Worm (Caenorhabditis elegans) whole organism, young adult: ENCODE data around the gene nlp-9.

Source experiments
- B0035.1 ChIP-seq: sonication (generic microtip); optimal IDR thresholded peaks from 2 replicates; lab custom pipeline; 2016; ENCODE audit warnings: missing genetic modification characterization, mild to moderate bottlenecking, missing compliant biosample characterization, missing genotype, missing genetic modification reagents
- B0336.3 ChIP-seq: fragments of 200-800 bp; sonication (Bioruptor generic); IDR thresholded peaks from 2 replicates; pipeline ENCODE4 v1.3.6; 2022; ENCODE audit warnings: missing genetic modification characterization, missing compliant biosample characterization
- C06A6.2 ChIP-seq: fragments of 200-800 bp; sonication (Bioruptor generic); conservative IDR thresholded peaks from 2 replicates; pipeline ENCODE4 v1.3.6; 2022; ENCODE audit warnings: missing genetic modification characterization, missing compliant biosample characterization
- F22D6.2 ChIP-seq: sonication (generic microtip); optimal IDR thresholded peaks from 2 replicates; lab custom pipeline; 2016; ENCODE audit warnings: mild to moderate bottlenecking, missing genetic modification characterization, missing compliant biosample characterization
- F57C9.4 ChIP-seq: sonication (generic microtip); optimal IDR thresholded peaks from 2 replicates; lab custom pipeline; 2017; ENCODE audit warnings: mild to moderate bottlenecking, missing genetic modification characterization, missing compliant biosample characterization
- K11D2.4 ChIP-seq: fragments of 200-800 bp; sonication (Bioruptor generic); IDR thresholded peaks from 2 replicates; pipeline ENCODE4 v1.3.6; 2022; ENCODE audit warnings: missing genetic modification reagents, missing genetic modification characterization, missing compliant biosample characterization
- Y53G8AR.9 ChIP-seq: fragments of 200-800 bp; sonication (Bioruptor generic); conservative IDR thresholded peaks from 2 replicates; pipeline ENCODE4 v1.3.6; 2022; ENCODE audit warnings: missing genetic modification reagents, missing genetic modification characterization, missing compliant biosample characterization
- Y95B8A.8 ChIP-seq: fragments of 200-800 bp; sonication (Bioruptor generic); IDR thresholded peaks from 2 replicates; pipeline ENCODE4 v1.3.6; 2022; ENCODE audit warnings: missing genetic modification reagents, missing genetic modification characterization, missing compliant biosample characterization
- ama-1 ChIP-seq, 3 experiments: fragments of 150-350 bp in 1 of 3; sonication (generic microtip) in 2 of 3; optimal IDR thresholded peaks; 2 replicates each; lab custom pipeline; 2014 to 2018; ENCODE audit warnings: missing biosample characterization in 2 of 3, missing genetic modification characterization in 2 of 3, missing genetic modification reagents in 2 of 3
- aptf-2 ChIP-seq: fragments of 200-800 bp; sonication (Bioruptor generic); conservative IDR thresholded peaks from 2 replicates; pipeline ENCODE4 v1.3.6; 2022; ENCODE audit warnings: missing genetic modification reagents, missing genetic modification characterization, missing compliant biosample characterization
- bed-2 ChIP-seq: fragments of 200-800 bp; sonication (Bioruptor generic); IDR thresholded peaks from 2 replicates; pipeline ENCODE4 v1.3.6; 2022; ENCODE audit warnings: missing genetic modification reagents, missing genetic modification characterization, missing compliant biosample characterization
- ccch-3 ChIP-seq: fragments of 200-800 bp; sonication (Bioruptor generic); optimal IDR thresholded peaks from 2 replicates; lab custom pipeline; 2018; ENCODE audit warnings: mild to moderate bottlenecking, missing genetic modification characterization, missing compliant biosample characterization
- ceh-27 ChIP-seq: fragments of 200-800 bp; sonication (Bioruptor generic); optimal IDR thresholded peaks from 2 replicates; lab custom pipeline; 2018; ENCODE audit warnings: mild to moderate bottlenecking, missing genetic modification characterization, moderate library complexity, missing compliant biosample characterization
- chd-7 ChIP-seq: sonication (generic microtip); optimal IDR thresholded peaks from 2 replicates; lab custom pipeline; 2016; ENCODE audit warnings: mild to moderate bottlenecking, missing genetic modification characterization, moderate library complexity, missing compliant biosample characterization
- egl-18 ChIP-seq: fragments of 200-800 bp; sonication (Bioruptor generic); IDR thresholded peaks from 2 replicates; pipeline ENCODE4 v1.3.6; 2022; ENCODE audit warnings: missing genetic modification reagents, missing genetic modification characterization, missing compliant biosample characterization
- egl-44 ChIP-seq: fragments of 200-800 bp; sonication (Bioruptor generic); IDR thresholded peaks from 2 replicates; pipeline ENCODE4 v1.3.6; 2022; ENCODE audit warnings: missing genetic modification reagents, missing genetic modification characterization, missing compliant biosample characterization
- fkh-3 ChIP-seq: sonication (generic microtip); optimal IDR thresholded peaks from 2 replicates; lab custom pipeline; 2016; ENCODE audit warnings: mild to moderate bottlenecking, missing genetic modification characterization, missing compliant biosample characterization
- hlh-12 ChIP-seq: sonication (generic microtip); optimal IDR thresholded peaks from 2 replicates; lab custom pipeline; 2016; ENCODE audit warnings: missing genetic modification characterization, missing compliant biosample characterization
- let-526 ChIP-seq: fragments of 200-800 bp; sonication (Bioruptor generic); IDR thresholded peaks from 2 replicates; pipeline ENCODE4 v1.3.6; 2022; ENCODE audit warnings: missing genetic modification reagents, missing genetic modification characterization, missing compliant biosample characterization
- let-607 ChIP-seq, 2 experiments: fragments of 200-800 bp in 1 of 2; sonication (Bioruptor generic) in 1 of 2; sonication (generic microtip) in 1 of 2; optimal IDR thresholded peaks; 2 replicates each; lab custom pipeline; 2016 to 2018; ENCODE audit warnings: mild to moderate bottlenecking in 2 of 2, missing compliant biosample characterization in 2 of 2, missing genetic modification characterization in 2 of 2, moderate library complexity in 2 of 2, missing genotype in 1 of 2
- lin-26 ChIP-seq: fragments of 200-800 bp; sonication (Bioruptor generic); IDR thresholded peaks from 2 replicates; pipeline ENCODE4 v1.3.6; 2022; ENCODE audit warnings: missing genetic modification reagents, missing genetic modification characterization, missing compliant biosample characterization
- lin-35 ChIP-seq, 3 experiments: fragments of 150-350 bp in 2 of 3; sonication (generic microtip) in 1 of 3; optimal IDR thresholded peaks; 2 replicates each; lab custom pipeline; 2014 to 2018; ENCODE audit warnings: missing biosample characterization in 3 of 3, missing genetic modification characterization in 3 of 3, missing genetic modification reagents in 3 of 3
- lin-40 ChIP-seq: sonication (generic microtip); optimal IDR thresholded peaks from 2 replicates; lab custom pipeline; 2016; ENCODE audit warnings: missing genetic modification characterization, mild to moderate bottlenecking, missing compliant biosample characterization, missing genotype, missing genetic modification reagents
- lir-1 ChIP-seq: fragments of 200-800 bp; sonication (Bioruptor generic); conservative IDR thresholded peaks from 2 replicates; pipeline ENCODE4 v1.3.6; 2022; ENCODE audit warnings: missing genetic modification reagents, missing genetic modification characterization, missing compliant biosample characterization
- nfya-2 ChIP-seq: fragments of 200-800 bp; sonication (Bioruptor generic); IDR thresholded peaks from 2 replicates; pipeline ENCODE4 v1.3.6; 2022; ENCODE audit warnings: missing genetic modification reagents, missing genetic modification characterization, missing compliant biosample characterization
- nhr-27 ChIP-seq: fragments of 200-800 bp; sonication (Bioruptor generic); optimal IDR thresholded peaks from 2 replicates; lab custom pipeline; 2018; ENCODE audit warnings: mild to moderate bottlenecking, missing genetic modification characterization, moderate library complexity, missing compliant biosample characterization
- nhr-80 ChIP-seq: sonication (generic microtip); optimal IDR thresholded peaks from 2 replicates; lab custom pipeline; 2016; ENCODE audit warnings: missing genetic modification characterization, missing compliant biosample characterization
- nhr-90 ChIP-seq: sonication (generic microtip); optimal IDR thresholded peaks from 2 replicates; lab custom pipeline; 2016; ENCODE audit warnings: missing genotype, mild to moderate bottlenecking, missing genetic modification characterization, missing compliant biosample characterization
- pha-4 ChIP-seq: fragments of 150-350 bp; sonication (generic microtip); optimal IDR thresholded peaks from 2 replicates; lab custom pipeline; 2014; ENCODE audit warnings: missing biosample characterization, missing genetic modification reagents, missing genetic modification characterization
- repo-1 ChIP-seq: sonication (generic microtip); optimal IDR thresholded peaks from 2 replicates; lab custom pipeline; 2017; ENCODE audit warnings: mild to moderate bottlenecking, missing genetic modification characterization, missing compliant biosample characterization
- sdz-38 ChIP-seq: sonication (generic microtip); optimal IDR thresholded peaks from 2 replicates; lab custom pipeline; 2016; ENCODE audit warnings: missing genotype, missing genetic modification characterization, missing compliant biosample characterization
- snpc-3.4 ChIP-seq: sonication (generic microtip); optimal IDR thresholded peaks from 2 replicates; lab custom pipeline; 2017; ENCODE audit warnings: missing genetic modification characterization, mild to moderate bottlenecking, missing compliant biosample characterization, antibody characterized with exemption, moderate library complexity, missing genotype, missing genetic modification reagents
- snpc-4 ChIP-seq, 5 experiments: fragments of 150-350 bp in 1 of 5; sonication (generic microtip) in 4 of 5; optimal IDR thresholded peaks; 2 replicates each; lab custom pipeline; 2014 to 2018; ENCODE audit warnings: missing genetic modification characterization in 5 of 5, missing biosample characterization in 3 of 5, antibody characterized with exemption in 2 of 5, mild to moderate bottlenecking in 2 of 5, missing compliant biosample characterization in 2 of 5, missing genotype in 2 of 5, moderate library complexity in 2 of 5, missing genetic modification reagents in 1 of 5
- tbx-9 ChIP-seq: sonication (generic microtip); optimal IDR thresholded peaks from 2 replicates; lab custom pipeline; 2016; ENCODE audit warnings: borderline replicate concordance, missing genetic modification characterization, inconsistent platforms, missing compliant biosample characterization
- tlf-1 ChIP-seq: fragments of 200-800 bp; sonication (Bioruptor generic); optimal IDR thresholded peaks from 2 replicates; lab custom pipeline; 2018; ENCODE audit warnings: mild to moderate bottlenecking, missing genetic modification characterization, missing compliant biosample characterization
- zim-3 ChIP-seq: sonication (generic microtip); optimal IDR thresholded peaks from 2 replicates; lab custom pipeline; 2017; ENCODE audit warnings: mild to moderate bottlenecking, missing genetic modification characterization, moderate library complexity, missing compliant biosample characterization
- ztf-18 ChIP-seq: sonication (generic microtip); optimal IDR thresholded peaks from 2 replicates; lab custom pipeline; 2016; ENCODE audit warnings: missing genotype, mild to moderate bottlenecking, missing genetic modification characterization, missing compliant biosample characterization
- ztf-22 ChIP-seq: fragments of 200-800 bp; sonication (Bioruptor generic); optimal IDR thresholded peaks from 2 replicates; lab custom pipeline; 2018; ENCODE audit warnings: mild to moderate bottlenecking, missing genetic modification characterization, moderate library complexity, missing compliant biosample characterization
- ztf-26 ChIP-seq: sonication (generic microtip); optimal IDR thresholded peaks from 2 replicates; lab custom pipeline; 2017; ENCODE audit warnings: missing genetic modification characterization, missing compliant biosample characterization
- ztf-6 ChIP-seq: fragments of 200-800 bp; sonication (Bioruptor generic); IDR thresholded peaks from 2 replicates; pipeline ENCODE4 v1.3.6; 2022; ENCODE audit warnings: missing genetic modification reagents, missing genetic modification characterization, missing compliant biosample characterization

The nlp-9 gene

ce11 chrV:4186453-4187143 lies 32.8 kb upstream of the nlp-9 start (continued):
- TF ChIP-seq aptf-2 (GFP tag; lab: Robert Waterston, UW) (no peak), egl-44 (GFP tag; lab: Robert Waterston, UW) (no peak), nfya-2 (GFP tag; lab: Robert Waterston, UW) (no peak), let-526 (GFP tag; lab: Robert Waterston, UW) (0 out of 2 replicates have a peak, but pooled peaks have one; percentile 19), lin-35 (GFP tag; optimal IDR thresholded peaks at IDR 0.05; lab: Kevin White, UChicago) (peak in 1 of 3 experiments; percentile 17)

- 0 out of 2 replicates have a peak, but pooled peaks have one; percentile 27 for TF ChIP-seq Y53G8AR.9 (GFP tag; lab: Robert Waterston, UW)
- TF ChIP-seq chd-7 (tag; lab: Kevin White, UChicago): no peak
- TF ChIP-seq snpc-4 (GFP tag; optimal IDR thresholded peaks at IDR 0.05; lab: Kevin White, UChicago): no peak
- peak in 2 of 4 experiments; percentile 16 to 78 for TF ChIP-seq snpc-4 (tag; optimal IDR thresholded peaks at IDR 0.05; lab: Kevin White, UChicago)
- peak; percentile 26 for TF ChIP-seq nhr-80
- no peak for TF ChIP-seq tbx-9 (tag; lab: Kevin White, UChicago)
- no peak for TF ChIP-seq tlf-1 (GFP tag; lab: Kevin White, UChicago)
- no peak for TF ChIP-seq F57C9.4 (tag; lab: Kevin White, UChicago)
- TF ChIP-seq ztf-18 (tag; lab: Kevin White, UChicago): no peak
Observed at ce11 chrV:4187144-4187485, 32.3 kb upstream of the nlp-9 start, which contains the start of gene nhr-114. Gene nhr-114, plus strand, starts transcription at chrV:4187202.

ce11 chrV:4189618-4190017 lies 29.8 kb upstream of the nlp-9 start:
- TF ChIP-seq zim-3 (tag; lab: Kevin White, UChicago) (no peak), Y95B8A.8 (GFP tag; lab: Robert Waterston, UW) (no peak), C06A6.2 (no peak), repo-1 (peak; percentile 66), ztf-26 (tag; lab: Kevin White, UChicago) (peak; percentile 52)
- TF ChIP-seq, all 124 proteins: peak for 2

DNA sequence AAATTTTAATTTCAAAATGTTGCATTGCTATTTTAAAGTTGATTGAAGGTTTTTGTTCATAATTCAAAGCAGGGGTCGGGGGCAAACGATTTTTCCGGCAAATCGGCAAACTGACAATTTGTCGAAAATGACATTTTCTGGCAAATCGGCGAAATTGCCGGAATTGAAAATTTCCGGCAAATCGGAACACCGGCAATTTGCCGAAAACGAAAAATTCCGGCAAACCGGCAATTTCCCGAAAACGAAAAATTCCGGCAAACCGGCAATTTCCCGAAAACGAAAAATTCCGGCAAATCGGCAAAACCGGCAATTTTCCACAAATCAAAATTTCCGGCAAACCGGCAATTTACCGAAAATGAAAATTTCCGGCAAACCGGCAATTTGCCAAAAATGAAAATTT lies 29.2 kb upstream of the nlp-9 start:
- TF ChIP-seq lin-26 (GFP tag; lab: Robert Waterston, UW) (0 out of 2 replicates have a peak, but pooled peaks have one; percentile 36), K11D2.4 (GFP tag; lab: Robert Waterston, UW) (peak; percentile 59; the same call in 1 of the 2 replicates), let-526 (GFP tag; lab: Robert Waterston, UW) (no peak), C06A6.2 (no peak), ztf-22 (no peak), let-607 (tag; optimal IDR thresholded peaks at IDR 0.05; lab: Kevin White, UChicago) (no peak), B0336.3 (GFP tag; lab: Robert Waterston, UW) (peak; percentile 70; the same call in 1 of the 2 replicates), bed-2 (GFP tag; lab: Robert Waterston, UW) (no peak), zim-3 (tag; lab: Kevin White, UChicago) (no peak), ceh-27 (GFP tag; lab: Kevin White, UChicago) (no peak), nhr-90 (tag; lab: Kevin White, UChicago) (no peak), hlh-12 (tag; lab: Kevin White, UChicago) (no peak), B0035.1 (tag; lab: Kevin White, UChicago) (no peak), Y53G8AR.9 (GFP tag; lab: Robert Waterston, UW) (peak; percentile 78; the same call in 1 of the 2 replicates), tbx-9 (tag; lab: Kevin White, UChicago) (no peak), snpc-3.4 (tag; lab: Kevin White, UChicago) (no peak), egl-18 (GFP tag; lab: Robert Waterston, UW) (no peak), ama-1 (optimal IDR thresholded peaks at IDR 0.05; lab: Kevin White, UChicago) (no peak), ama-1 (GFP tag; optimal IDR thresholded peaks at IDR 0.05; lab: Kevin White, UChicago) (no peak), F22D6.2 (no peak), lin-40 (tag; lab: Kevin White, UChicago) (no peak), lir-1 (GFP tag; lab: Robert Waterston, UW) (no peak), fkh-3 (tag; lab: Kevin White, UChicago) (peak; percentile 61), sdz-38 (tag; lab: Kevin White, UChicago) (no peak), egl-44 (GFP tag; lab: Robert Waterston, UW) (no peak), ccch-3 (no peak), nhr-27 (tag; lab: Kevin White, UChicago) (no peak), ztf-6 (GFP tag; lab: Robert Waterston, UW) (no peak), pha-4 (no peak)
